Fruit fly (Drosophila melanogaster) whole organism, embryonic: ENCODE data around the gene CG14142.

ENCODE experiments used
- Adf1 ChIP-seq: fragments of 200-800 bp; sonication (Bioruptor generic); IDR thresholded peaks from 2 replicates; pipeline ENCODE4 v1.3.6; 2022; ENCODE audit warnings: missing biosample characterization, missing genetic modification characterization
- Asciz ChIP-seq: fragments of 200-800 bp; sonication (Bioruptor generic); optimal IDR thresholded peaks from 2 replicates; lab custom pipeline; 2017; ENCODE audit warnings: missing biosample characterization, mild to moderate bottlenecking, missing genetic modification characterization, missing genetic modification reagents
- CG10209 ChIP-seq: fragments of 200-800 bp; sonication (Bioruptor generic); optimal IDR thresholded peaks from 3 replicates; lab custom pipeline; 2017; ENCODE audit warnings: missing biosample characterization, mild to moderate bottlenecking, missing genetic modification characterization, missing genetic modification reagents
- CG10431 ChIP-seq: fragments of 200-800 bp; sonication (Bioruptor generic); optimal IDR thresholded peaks from 3 replicates; lab custom pipeline; 2018; ENCODE audit warnings: missing biosample characterization, mild to moderate bottlenecking, missing genetic modification characterization
- CG12299 ChIP-seq: fragments of 200-800 bp; sonication (Bioruptor generic); optimal IDR thresholded peaks from 2 replicates; lab custom pipeline; 2018; ENCODE audit warnings: missing biosample characterization, mild to moderate bottlenecking, missing genetic modification characterization
- CG12391 ChIP-seq: fragments of 200-800 bp; sonication (Bioruptor generic); optimal IDR thresholded peaks from 3 replicates; lab custom pipeline; 2018; ENCODE audit warnings: missing biosample characterization, mild to moderate bottlenecking, missing genetic modification characterization, moderate library complexity
- CG12659 ChIP-seq: fragments of 200-800 bp; sonication (Bioruptor generic); optimal IDR thresholded peaks from 3 replicates; lab custom pipeline; 2017; ENCODE audit warnings: mild to moderate bottlenecking, missing biosample characterization, missing genetic modification reagents, missing genetic modification characterization
- CG12769 ChIP-seq: fragments of 200-800 bp; sonication (Bioruptor generic); optimal IDR thresholded peaks from 2 replicates; lab custom pipeline; 2019; ENCODE audit warnings: missing biosample characterization, mild to moderate bottlenecking, missing genetic modification characterization, moderate library complexity
- CG13424 ChIP-seq: fragments of 200-800 bp; sonication (Bioruptor generic); optimal IDR thresholded peaks from 2 replicates; lab custom pipeline; 2019; ENCODE audit warnings: missing biosample characterization, mild to moderate bottlenecking, missing genetic modification characterization, moderate library complexity
- CG15011 ChIP-seq: fragments of 200-800 bp; sonication (Bioruptor generic); optimal IDR thresholded peaks from 3 replicates; lab custom pipeline; 2018; ENCODE audit warnings: missing biosample characterization, mild to moderate bottlenecking, missing genetic modification characterization
- CG1603 ChIP-seq: fragments of 200-800 bp; sonication (Bioruptor generic); optimal IDR thresholded peaks from 2 replicates; lab custom pipeline; 2019; ENCODE audit warnings: missing biosample characterization, mild to moderate bottlenecking, missing genetic modification characterization, moderate library complexity
- CG17612 ChIP-seq: fragments of 200-800 bp; sonication (Bioruptor generic); IDR thresholded peaks from 2 replicates; pipeline ENCODE4 v1.3.6; 2022; ENCODE audit warnings: missing biosample characterization, missing genetic modification characterization
- CG30020 ChIP-seq: fragments of 200-800 bp; optimal IDR thresholded peaks from 2 replicates; lab custom pipeline; 2019; ENCODE audit warnings: missing biosample characterization, mild to moderate bottlenecking, missing genetic modification characterization, moderate library complexity
- CG3281 ChIP-seq: fragments of 200-800 bp; sonication (Bioruptor generic); optimal IDR thresholded peaks from 3 replicates; lab custom pipeline; 2017; ENCODE audit warnings: missing biosample characterization, mild to moderate bottlenecking, missing genetic modification characterization
- CG34376 ChIP-seq: fragments of 200-800 bp; sonication (Bioruptor generic); optimal IDR thresholded peaks from 2 replicates; lab custom pipeline; 2018; ENCODE audit warnings: missing biosample characterization, mild to moderate bottlenecking, missing genetic modification characterization
- CG4424 ChIP-seq: fragments of 200-800 bp; sonication (Bioruptor generic); optimal IDR thresholded peaks from 3 replicates; lab custom pipeline; 2016; ENCODE audit warnings: missing biosample characterization, missing genetic modification characterization
- CG5180 ChIP-seq: fragments of 200-800 bp; sonication (Bioruptor generic); optimal IDR thresholded peaks from 3 replicates; lab custom pipeline; 2017; ENCODE audit warnings: missing biosample characterization, missing genetic modification characterization, mild to moderate bottlenecking, moderate library complexity, missing genetic modification reagents
- CG6175 ChIP-seq: fragments of 200-800 bp; sonication (Bioruptor generic); IDR thresholded peaks from 3 replicates; pipeline ENCODE4 v1.3.6; 2022; ENCODE audit warnings: missing biosample characterization, missing genetic modification characterization
- CG6254 ChIP-seq: fragments of 200-800 bp; sonication (Bioruptor generic); optimal IDR thresholded peaks from 3 replicates; lab custom pipeline; 2017; ENCODE audit warnings: mild to moderate bottlenecking, missing biosample characterization, missing genetic modification reagents, missing genetic modification characterization
- CG7556 ChIP-seq: fragments of 200-800 bp; sonication (Bioruptor generic); optimal IDR thresholded peaks from 2 replicates; lab custom pipeline; 2017; ENCODE audit warnings: missing biosample characterization, mild to moderate bottlenecking, missing genetic modification characterization
- CG9609 ChIP-seq: fragments of 200-800 bp; sonication (Bioruptor generic); optimal IDR thresholded peaks from 3 replicates; lab custom pipeline; 2016; ENCODE audit warnings: missing biosample characterization, missing genetic modification characterization
- Dbx ChIP-seq: fragments of 200-800 bp; sonication (Bioruptor generic); IDR thresholded peaks from 3 replicates; pipeline ENCODE4 v1.3.6; 2022; ENCODE audit warnings: missing biosample characterization, missing genetic modification characterization
- ERR ChIP-seq: fragments of 200-800 bp; sonication (Bioruptor generic); optimal IDR thresholded peaks from 2 replicates; lab custom pipeline; 2016; ENCODE audit warnings: missing biosample characterization, missing genetic modification characterization
- HLH4C ChIP-seq: fragments of 200-800 bp; sonication (Bioruptor generic); IDR thresholded peaks from 3 replicates; pipeline ENCODE4 v1.3.6; 2022; ENCODE audit warnings: missing biosample characterization, missing genetic modification characterization; ENCODE audit not compliant: partially characterized antibody
- Jarid2 ChIP-seq: fragments of 200-800 bp; sonication (Bioruptor generic); optimal IDR thresholded peaks from 3 replicates; lab custom pipeline; 2017; ENCODE audit warnings: mild to moderate bottlenecking, missing biosample characterization, missing genetic modification reagents, missing genetic modification characterization
- NfI ChIP-seq: fragments of 200-800 bp; sonication (Bioruptor generic); optimal IDR thresholded peaks from 3 replicates; lab custom pipeline; 2018; ENCODE audit warnings: missing biosample characterization, mild to moderate bottlenecking, missing genetic modification characterization, moderate library complexity
- Optix ChIP-seq: fragments of 200-800 bp; sonication (Bioruptor generic); IDR thresholded peaks from 3 replicates; pipeline ENCODE4 v1.3.6; 2022; ENCODE audit warnings: missing biosample characterization, missing genetic modification characterization
- Xbp1 ChIP-seq: fragments of 200-800 bp; sonication (Bioruptor generic); optimal IDR thresholded peaks from 3 replicates; lab custom pipeline; 2016; ENCODE audit warnings: missing biosample characterization, mild to moderate bottlenecking, missing genetic modification characterization
- al ChIP-seq: fragments of 200-800 bp; sonication (Bioruptor generic); IDR thresholded peaks from 2 replicates; pipeline ENCODE4 v1.3.6; 2022; ENCODE audit warnings: missing biosample characterization, missing genetic modification characterization
- ato ChIP-seq: fragments of 200-800 bp; sonication (Bioruptor generic); IDR thresholded peaks from 2 replicates; pipeline ENCODE4 v1.3.6; 2022; ENCODE audit warnings: missing biosample characterization, missing genetic modification characterization; ENCODE audit not compliant: partially characterized antibody
- az2 ChIP-seq: fragments of 200-800 bp; sonication (Bioruptor generic); optimal IDR thresholded peaks from 3 replicates; lab custom pipeline; 2016; ENCODE audit warnings: missing biosample characterization, missing genetic modification characterization
- bbx ChIP-seq: fragments of 200-800 bp; sonication (Bioruptor generic); IDR thresholded peaks from 2 replicates; pipeline ENCODE4 v1.3.6; 2022; ENCODE audit warnings: missing biosample characterization, missing genetic modification characterization; ENCODE audit not compliant: partially characterized antibody
- cato ChIP-seq: fragments of 200-800 bp; sonication (Bioruptor generic); optimal IDR thresholded peaks from 2 replicates; lab custom pipeline; 2016; ENCODE audit warnings: missing biosample characterization, missing genetic modification characterization, borderline replicate concordance
- crp ChIP-seq, 2 experiments: fragments of 200-800 bp; sonication (Bioruptor generic); optimal IDR thresholded peaks; 2 replicates in 1 of 2; 3 replicates in 1 of 2; lab custom pipeline; 2017; ENCODE audit warnings: missing biosample characterization in 2 of 2, missing genetic modification characterization in 2 of 2, mild to moderate bottlenecking in 1 of 2, moderate library complexity in 1 of 2
- eyg ChIP-seq: fragments of 200-800 bp; sonication (Bioruptor generic); optimal IDR thresholded peaks from 3 replicates; lab custom pipeline; 2016; ENCODE audit warnings: missing biosample characterization, missing genetic modification characterization
- hbn ChIP-seq: fragments of 200-800 bp; sonication (Bioruptor generic); IDR thresholded peaks from 2 replicates; pipeline ENCODE4 v1.3.6; 2022; ENCODE audit warnings: missing biosample characterization, missing genetic modification characterization; ENCODE audit not compliant: partially characterized antibody
- odd ChIP-seq: fragments of 200-800 bp; sonication (Bioruptor generic); optimal IDR thresholded peaks from 2 replicates; lab custom pipeline; 2017; ENCODE audit warnings: missing biosample characterization, mild to moderate bottlenecking, missing genetic modification characterization
- pita ChIP-seq: fragments of 200-800 bp; sonication (Bioruptor generic); optimal IDR thresholded peaks from 2 replicates; lab custom pipeline; 2017; ENCODE audit warnings: missing biosample characterization, mild to moderate bottlenecking, missing genetic modification characterization
- psq ChIP-seq: fragments of 200-800 bp; sonication (Bioruptor generic); optimal IDR thresholded peaks from 2 replicates; lab custom pipeline; 2017; ENCODE audit warnings: missing biosample characterization, missing genetic modification characterization
- ro ChIP-seq: fragments of 200-800 bp; sonication (Bioruptor generic); IDR thresholded peaks from 2 replicates; pipeline ENCODE4 v1.3.6; 2022; ENCODE audit warnings: missing biosample characterization, missing genetic modification characterization
- sc ChIP-seq, 3 experiments: fragments of >200 bp in 2 of 3; fragments of 200-800 bp in 1 of 3; sonication (Bioruptor generic) in 1 of 3; optimal IDR thresholded peaks; 2 replicates in 2 of 3; 3 replicates in 1 of 3; lab custom pipeline; 2017; ENCODE audit warnings: mild to moderate bottlenecking in 1 of 3, missing biosample characterization in 1 of 3, missing genetic modification characterization in 1 of 3, missing genetic modification reagents in 1 of 3
- sna ChIP-seq: fragments of 200-800 bp; sonication (Bioruptor generic); IDR thresholded peaks from 2 replicates; pipeline ENCODE4 v1.3.6; 2022; ENCODE audit warnings: missing biosample characterization, missing genetic modification characterization; ENCODE audit not compliant: partially characterized antibody
- tll ChIP-seq, 2 experiments: fragments of 200-800 bp in 1 of 2; fragments of >200 bp in 1 of 2; sonication (Bioruptor generic) in 1 of 2; optimal IDR thresholded peaks; 2 replicates each; lab custom pipeline; 2017 to 2019; ENCODE audit warnings: missing biosample characterization in 2 of 2, missing genetic modification characterization in 2 of 2, mild to moderate bottlenecking in 1 of 2, moderate library complexity in 1 of 2
- vvl ChIP-seq: fragments of 200-800 bp; sonication (Bioruptor generic); IDR thresholded peaks from 2 replicates; pipeline ENCODE4 v1.3.6; 2022; ENCODE audit warnings: missing biosample characterization, missing genetic modification characterization
- wor ChIP-seq: fragments of 200-800 bp; sonication (Bioruptor generic); IDR thresholded peaks from 2 replicates; pipeline ENCODE4 v1.3.6; 2022; ENCODE audit warnings: missing biosample characterization, missing genetic modification characterization
- zfh1 ChIP-seq: fragments of 200-800 bp; sonication (Bioruptor generic); IDR thresholded peaks from 3 replicates; pipeline ENCODE4 v1.3.6; 2022; ENCODE audit warnings: missing biosample characterization, missing genetic modification characterization

CG14142 gene

DNA sequence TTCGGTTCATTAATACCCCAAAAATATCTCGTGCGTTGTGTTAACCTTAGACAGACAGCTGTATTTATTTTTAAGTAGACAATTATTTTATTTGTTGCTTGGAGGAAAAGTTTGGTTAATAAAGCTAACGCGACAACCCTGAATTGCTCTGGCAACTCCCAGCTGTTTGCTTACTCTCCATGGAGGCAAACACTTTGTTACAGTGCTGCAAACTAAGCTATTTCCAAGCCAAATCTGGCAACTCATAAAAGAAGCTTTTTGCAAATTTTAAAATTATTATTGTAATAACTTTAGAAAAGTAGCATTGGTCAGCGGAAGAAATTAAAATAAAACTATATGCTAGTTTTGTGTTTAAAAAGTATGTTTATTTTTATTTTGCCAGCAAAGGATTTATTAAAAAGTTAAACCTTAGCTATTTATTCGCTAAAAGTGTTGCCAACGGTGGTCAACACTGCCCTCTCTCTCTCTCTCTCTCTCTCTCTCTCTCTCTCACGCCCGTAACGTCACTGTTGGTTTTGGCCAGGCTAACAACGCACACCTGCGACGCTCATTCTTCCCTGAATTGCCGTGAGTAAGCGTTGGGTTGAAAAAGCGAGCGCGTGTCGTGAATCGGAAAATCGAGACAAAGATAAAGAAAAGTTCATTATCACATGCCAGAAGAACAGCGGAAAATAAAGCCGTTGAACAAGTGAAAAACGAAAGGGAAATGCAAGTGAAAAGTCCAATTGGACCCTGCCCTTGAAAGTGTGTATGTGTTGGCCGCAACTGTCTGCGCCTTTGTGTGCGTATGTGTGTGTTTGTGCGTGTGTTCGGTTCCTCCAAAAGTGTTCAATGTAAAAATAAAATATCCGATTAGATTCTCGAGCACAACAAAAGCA, 42.2 kb downstream of the CG14142 start (continued):
- TF ChIP-seq HLH4C (GFP tag; lab: Robert Waterston, UW) (no peak), zfh1 (GFP tag; lab: Robert Waterston, UW) (peak; percentile 94), al (GFP tag; lab: Robert Waterston, UW) (peak; percentile 91), Adf1 (peak; percentile 69), pita (GFP tag; lab: Kevin White, UChicago) (no peak), CG10209 (GFP tag; lab: Kevin White, UChicago) (peak; percentile 89), CG1603 (peak; percentile 91), CG12769 (tag; lab: Kevin White, UChicago) (peak; percentile 95), Jarid2 (GFP tag; lab: Kevin White, UChicago) (peak; percentile 71), CG6175 (GFP tag; lab: Robert Waterston, UW) (peak; percentile 92), CG30020 (tag; lab: Kevin White, UChicago) (peak; percentile 2), bbx (GFP tag; lab: Robert Waterston, UW) (no peak), crp (GFP tag; optimal IDR thresholded peaks at IDR 0.05; lab: Kevin White, UChicago) (peak in 1 of 2 experiments; percentile 76), sna (no peak), hbn (GFP tag; lab: Robert Waterston, UW) (0 out of 2 replicates have a peak, but pooled peaks have one; percentile 7), vvl (peak; percentile 98), CG12659 (GFP tag; lab: Kevin White, UChicago) (peak; percentile 89), CG12299 (tag; lab: Kevin White, UChicago) (no peak), CG7556 (peak; percentile 90), CG5180 (GFP tag; lab: Kevin White, UChicago) (peak; percentile 74), CG17612 (GFP tag; lab: Robert Waterston, UW) (peak; percentile 86), sc (optimal IDR thresholded peaks at IDR 0.05; lab: Kevin White, UChicago) (no peak), sc (GFP tag; optimal IDR thresholded peaks at IDR 0.05; lab: Kevin White, UChicago) (peak; percentile 71), ro (GFP tag; lab: Robert Waterston, UW) (peak; percentile 82), CG4424 (peak; percentile 82), CG13424 (tag; lab: Kevin White, UChicago) (peak; percentile 77), ato (GFP tag; lab: Robert Waterston, UW) (no peak), tll (GFP tag; optimal IDR thresholded peaks at IDR 0.05; lab: Kevin White, UChicago) (peak in 1 of 2 experiments; percentile 66), eyg (GFP tag; lab: Kevin White, UChicago) (peak; percentile 82), CG12391 (tag; lab: Kevin White, UChicago) (peak; percentile 87), Optix (GFP tag; lab: Robert Waterston, UW) (peak; percentile 91), CG15011 (GFP tag; lab: Kevin White, UChicago) (peak; percentile 78), cato (peak; percentile 66), CG3281 (GFP tag; lab: Kevin White, UChicago) (peak; percentile 90), CG9609 (GFP tag; lab: Kevin White, UChicago) (peak; percentile 86), Dbx (peak; percentile 96), CG6254 (peak; percentile 81), psq (GFP tag; lab: Kevin White, UChicago) (peak; percentile 52), odd (GFP tag; lab: Kevin White, UChicago) (peak; percentile 81), Xbp1 (peak; percentile 89), NfI (GFP tag; lab: Kevin White, UChicago) (peak; percentile 85), ERR (GFP tag; lab: Kevin White, UChicago) (peak; percentile 76), Asciz (GFP tag; lab: Kevin White, UChicago) (peak; percentile 83), az2 (GFP tag; lab: Kevin White, UChicago) (peak; percentile 88), CG34376 (GFP tag; lab: Kevin White, UChicago) (peak; percentile 74), wor (GFP tag; lab: Robert Waterston, UW) (peak; percentile 75), CG10431 (GFP tag; lab: Kevin White, UChicago) (peak; percentile 56)
